Worm (Caenorhabditis elegans) whole organism, early embryonic: Measurements from ENCODE around the gene cut-3.

Source experiments
- B0310.2 ChIP-seq: sonication (generic microtip); optimal IDR thresholded peaks from 2 replicates; lab custom pipeline; 2016; ENCODE audit warnings: mild to moderate bottlenecking, missing genetic modification characterization, missing compliant biosample characterization
- F13C5.2 ChIP-seq: sonication (generic microtip); optimal IDR thresholded peaks from 2 replicates; lab custom pipeline; 2017; ENCODE audit warnings: mild to moderate bottlenecking, missing genetic modification characterization, inconsistent platforms, missing compliant biosample characterization
- ama-1 ChIP-seq: fragments of 150-350 bp; optimal IDR thresholded peaks from 2 replicates; lab custom pipeline; 2014
- ceh-36 ChIP-seq: sonication (generic microtip); optimal IDR thresholded peaks from 2 replicates; lab custom pipeline; 2016; ENCODE audit warnings: missing genetic modification characterization, inconsistent platforms, missing compliant biosample characterization
- ets-7 ChIP-seq: sonication (generic microtip); optimal IDR thresholded peaks from 2 replicates; lab custom pipeline; 2016; ENCODE audit warnings: missing genotype, missing genetic modification characterization, missing compliant biosample characterization
- flt-1 ChIP-seq: fragments of 200-800 bp; sonication (Bioruptor generic); IDR thresholded peaks from 2 replicates; pipeline ENCODE4 v1.3.6; 2022; ENCODE audit warnings: missing genetic modification characterization, missing compliant biosample characterization
- hmbx-1 ChIP-seq: sonication (generic microtip); optimal IDR thresholded peaks from 2 replicates; lab custom pipeline; 2016; ENCODE audit warnings: mild to moderate bottlenecking, missing genetic modification characterization, missing compliant biosample characterization
- hmg-4 ChIP-seq: fragments of 200-800 bp; sonication (Bioruptor generic); optimal IDR thresholded peaks from 2 replicates; lab custom pipeline; 2018; ENCODE audit warnings: mild to moderate bottlenecking, missing genetic modification characterization, missing compliant biosample characterization
- hnd-1 ChIP-seq: sonication (generic microtip); optimal IDR thresholded peaks from 2 replicates; lab custom pipeline; 2016; ENCODE audit warnings: missing genetic modification characterization, missing compliant biosample characterization
- pes-1 ChIP-seq: fragments of 200-800 bp; sonication (Bioruptor generic); IDR thresholded peaks from 2 replicates; pipeline ENCODE4 v1.3.6; 2022; ENCODE audit warnings: missing genetic modification reagents, missing genetic modification characterization, missing compliant biosample characterization
- sea-1 ChIP-seq: fragments of 200-800 bp; sonication (Bioruptor generic); conservative IDR thresholded peaks from 2 replicates; pipeline ENCODE4 v1.3.6; 2022; ENCODE audit warnings: missing genetic modification characterization, missing compliant biosample characterization
- tbx-11 ChIP-seq: fragments of 200-800 bp; sonication (Bioruptor generic); IDR thresholded peaks from 2 replicates; pipeline ENCODE4 v1.3.6; 2022; ENCODE audit warnings: missing genetic modification characterization, missing compliant biosample characterization
- tbx-37 ChIP-seq: fragments of 200-800 bp; sonication (Bioruptor generic); conservative IDR thresholded peaks from 2 replicates; pipeline ENCODE4 v1.3.6; 2022; ENCODE audit warnings: missing genetic modification reagents, missing genetic modification characterization, missing compliant biosample characterization
- tra-4 ChIP-seq: sonication (generic microtip); optimal IDR thresholded peaks from 2 replicates; lab custom pipeline; 2017; ENCODE audit warnings: missing genetic modification characterization, missing compliant biosample characterization

DNA sequence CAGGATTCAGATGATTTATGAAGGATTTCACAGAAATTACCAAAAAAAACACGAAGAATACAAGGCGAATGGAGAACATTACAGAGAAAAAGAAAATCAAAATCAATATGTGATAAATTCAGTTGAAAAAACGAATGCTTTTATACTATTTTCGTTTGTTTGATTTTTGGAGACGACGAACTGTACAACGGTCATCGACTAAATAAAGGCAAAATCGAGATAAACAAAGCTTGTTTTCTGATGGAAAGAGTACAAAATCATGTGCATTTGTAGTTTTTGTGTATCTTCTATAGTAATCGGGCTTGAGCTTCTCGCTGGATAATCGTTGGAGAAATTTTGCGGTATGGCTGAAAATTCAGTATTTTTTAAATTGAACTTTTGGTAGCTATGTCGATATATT is 24.5 kb upstream of the cut-3 start, which contains the start of gene M05D6.8:
- no peak for TF ChIP-seq ama-1 (lab: Kevin White, UChicago)
- no peak for TF ChIP-seq ets-7 (tag; lab: Kevin White, UChicago)
- TF ChIP-seq hmbx-1 (tag; lab: Kevin White, UChicago) = no peak
- no peak for TF ChIP-seq hnd-1 (tag; lab: Kevin White, UChicago)
- no peak for TF ChIP-seq F13C5.2 (tag; lab: Kevin White, UChicago)
- no peak for TF ChIP-seq ceh-36
- no peak for TF ChIP-seq tbx-11 (GFP tag; lab: Robert Waterston, UW)
- TF ChIP-seq flt-1 = no peak
- TF ChIP-seq tbx-37 (GFP tag; lab: Robert Waterston, UW) = no peak
- no peak for TF ChIP-seq tra-4 (tag; lab: Kevin White, UChicago)
- no peak for TF ChIP-seq sea-1 (GFP tag; lab: Robert Waterston, UW)
- TF ChIP-seq hmg-4 = no peak
- no peak for TF ChIP-seq pes-1 (GFP tag; lab: Robert Waterston, UW)
- no peak for TF ChIP-seq B0310.2 (tag; lab: Kevin White, UChicago)
